Worm (Caenorhabditis elegans): ENCODE measurements around the gene F09F9.2.

ce11 chrX:4094979-4095378 lies 16.3 kb downstream of the F09F9.2 start:
- TF ChIP-seq dox-1 (GFP tag; IDR thresholded peaks at IDR 0.05) (no peak), nfya-1 (tag; optimal IDR thresholded peaks at IDR 0.05; ENCODE audit: borderline replicate concordance, insufficient read depth) (no peak), lin-54 (GFP tag; optimal IDR thresholded peaks at IDR 0.05) (no peak), nhr-90 (tag; optimal IDR thresholded peaks at IDR 0.05) (no peak), B0336.3 (GFP tag; IDR thresholded peaks at IDR 0.05) (no peak), zim-3 (tag; optimal IDR thresholded peaks at IDR 0.05) (no peak), Y79H2A.3 (GFP tag; conservative IDR thresholded peaks at IDR 0.05) (no peak), madf-10 (tag; optimal IDR thresholded peaks at IDR 0.05) (no peak), D2030.7 (GFP tag; IDR thresholded peaks at IDR 0.05) (no peak), ZK185.1 (tag; optimal IDR thresholded peaks at IDR 0.05; ENCODE audit: poor library complexity, severe bottlenecking) (no peak), unc-130 (GFP tag; optimal IDR thresholded peaks at IDR 0.05) (no peak), repo-1 (tag; optimal IDR thresholded peaks at IDR 0.05) (no peak)
